Worm (Caenorhabditis elegans) whole organism, midembryonic: Measurements from ENCODE around the gene unc-30.

ENCODE experiments used
- T22C8.4 ChIP-seq: fragments of 200-800 bp; sonication (Bioruptor generic); IDR thresholded peaks from 2 replicates; pipeline ENCODE4 v1.3.6; 2022; ENCODE audit warnings: missing genetic modification characterization, missing compliant biosample characterization
- cog-1 ChIP-seq: sonication (generic microtip); optimal IDR thresholded peaks from 2 replicates; lab custom pipeline; 2016; ENCODE audit warnings: missing genetic modification characterization, missing compliant biosample characterization
- flt-1 ChIP-seq: fragments of 200-800 bp; sonication (Bioruptor generic); IDR thresholded peaks from 2 replicates; pipeline ENCODE4 v1.3.6; 2022; ENCODE audit warnings: missing genetic modification characterization, missing compliant biosample characterization
- klf-2 ChIP-seq: fragments of 200-800 bp; sonication (Bioruptor generic); conservative IDR thresholded peaks from 2 replicates; pipeline ENCODE4 v1.3.6; 2022; ENCODE audit warnings: missing genetic modification reagents, missing genetic modification characterization, missing compliant biosample characterization
- med-1 ChIP-seq: sonication (generic microtip); optimal IDR thresholded peaks from 2 replicates; lab custom pipeline; 2017; ENCODE audit warnings: missing genetic modification characterization, mild to moderate bottlenecking, missing compliant biosample characterization, antibody characterized with exemption, missing genetic modification reagents; ENCODE audit not compliant: insufficient read depth
- ref-1 ChIP-seq: fragments of 200-800 bp; sonication (Bioruptor generic); conservative IDR thresholded peaks from 2 replicates; pipeline ENCODE4 v1.3.6; 2022; ENCODE audit warnings: missing genetic modification reagents, missing genetic modification characterization, missing compliant biosample characterization
- tab-1 ChIP-seq: fragments of 200-800 bp; sonication (Bioruptor generic); IDR thresholded peaks from 2 replicates; pipeline ENCODE4 v1.3.6; 2022; ENCODE audit warnings: missing genetic modification characterization, missing compliant biosample characterization
- ztf-23 ChIP-seq: fragments of 200-800 bp; sonication (Bioruptor generic); IDR thresholded peaks from 2 replicates; pipeline ENCODE4 v1.3.6; 2022; ENCODE audit warnings: missing genetic modification reagents, missing genetic modification characterization, missing compliant biosample characterization
- ztf-29 ChIP-seq: fragments of 200-800 bp; sonication (Bioruptor generic); IDR thresholded peaks from 2 replicates; pipeline ENCODE4 v1.3.6; 2022; ENCODE audit warnings: missing genetic modification reagents, missing genetic modification characterization, missing compliant biosample characterization

DNA sequence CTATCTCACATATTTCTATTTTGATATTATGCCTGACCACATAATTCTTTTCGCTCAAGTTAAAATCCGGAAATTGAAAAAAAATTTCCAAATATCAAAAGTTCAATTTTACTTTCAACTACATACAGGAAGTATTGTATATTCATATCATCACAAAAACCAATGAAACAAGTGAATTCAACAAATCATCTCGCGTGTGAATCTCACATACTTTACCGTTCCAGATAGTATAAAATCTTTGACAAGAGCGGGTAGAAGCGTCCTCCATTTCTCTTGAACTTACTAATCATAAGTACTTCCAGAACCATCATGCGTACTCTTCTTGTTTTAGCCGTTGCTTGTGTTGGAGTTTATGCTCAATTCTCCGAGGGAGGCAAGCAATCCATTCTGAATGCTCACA, 47.3 kb upstream of the unc-30 start, which contains the start of gene scl-8:
- TF ChIP-seq ztf-29 (no peak), med-1 (GFP tag; lab: Kevin White, UChicago) (no peak), flt-1 (GFP tag; lab: Robert Waterston, UW) (no peak), ztf-23 (GFP tag; lab: Robert Waterston, UW) (no peak), cog-1 (tag; lab: Kevin White, UChicago) (no peak), klf-2 (no peak), tab-1 (GFP tag; lab: Robert Waterston, UW) (no peak), ref-1 (GFP tag; lab: Robert Waterston, UW) (no peak), T22C8.4 (GFP tag; lab: Robert Waterston, UW) (no peak)
